Worm (Caenorhabditis elegans) whole organism, L4 larva: ENCODE results near the gene F32D8.13.

ENCODE experiments used
- R02D3.7 ChIP-seq: fragments of 150-350 bp; sonication (generic microtip); optimal IDR thresholded peaks from 3 replicates; lab custom pipeline; 2014; ENCODE audit warnings: missing biosample characterization, missing genetic modification characterization
- T20F7.1 ChIP-seq: fragments of 200-800 bp; sonication (Bioruptor generic); optimal IDR thresholded peaks from 2 replicates; lab custom pipeline; 2018; ENCODE audit warnings: mild to moderate bottlenecking, missing genetic modification characterization, missing compliant biosample characterization
- Y105C5A.15 ChIP-seq: fragments of 200-800 bp; sonication (Bioruptor generic); IDR thresholded peaks from 2 replicates; pipeline ENCODE4 v1.3.6; 2022; ENCODE audit warnings: missing genetic modification characterization, missing compliant biosample characterization
- Y75B8A.6 ChIP-seq: fragments of 200-800 bp; sonication (Bioruptor generic); IDR thresholded peaks from 2 replicates; pipeline ENCODE4 v1.3.6; 2022; ENCODE audit warnings: missing genetic modification reagents, missing genetic modification characterization, missing compliant biosample characterization
- aha-1 ChIP-seq: fragments of 150-350 bp; peaks from one replicate; lab custom pipeline; 2014; ENCODE audit warnings: missing biosample characterization, missing genetic modification characterization
- ama-1 ChIP-seq: fragments of 150-350 bp; optimal IDR thresholded peaks from 2 replicates; lab custom pipeline; 2014; ENCODE audit warnings: inconsistent platforms, mixed read lengths
- arid-1 ChIP-seq: fragments of 200-800 bp; sonication (Bioruptor generic); conservative IDR thresholded peaks from 2 replicates; pipeline ENCODE4 v1.3.6; 2022; ENCODE audit warnings: missing genetic modification reagents, missing genetic modification characterization, missing compliant biosample characterization
- attf-4 ChIP-seq: sonication (generic microtip); optimal IDR thresholded peaks from 3 replicates; lab custom pipeline; 2017; ENCODE audit warnings: missing biosample characterization, missing genetic modification characterization
- ceh-20 ChIP-seq: fragments of 200-800 bp; sonication (Bioruptor generic); IDR thresholded peaks from 2 replicates; pipeline ENCODE4 v1.3.6; 2022; ENCODE audit warnings: missing genetic modification reagents, missing genetic modification characterization, missing compliant biosample characterization
- ceh-32 ChIP-seq: sonication (generic microtip); optimal IDR thresholded peaks from 2 replicates; lab custom pipeline; 2016; ENCODE audit warnings: mild to moderate bottlenecking, missing genetic modification characterization, missing compliant biosample characterization; ENCODE audit not compliant: poor library complexity
- cey-2 ChIP-seq: sonication (generic microtip); optimal IDR thresholded peaks from 3 replicates; lab custom pipeline; 2017; ENCODE audit warnings: missing genetic modification characterization, mild to moderate bottlenecking, missing compliant biosample characterization, antibody characterized with exemption, borderline replicate concordance; ENCODE audit not compliant: insufficient read depth
- ctbp-1 ChIP-seq: fragments of 200-800 bp; sonication (Bioruptor generic); IDR thresholded peaks from 2 replicates; pipeline ENCODE4 v1.3.6; 2022; ENCODE audit warnings: missing genetic modification reagents, missing genetic modification characterization, missing compliant biosample characterization
- daf-16 ChIP-seq, 3 experiments: sonication (generic microtip); optimal IDR thresholded peaks; 2 replicates each; lab custom pipeline; 2016 to 2017; ENCODE audit warnings: missing genetic modification characterization in 3 of 3, missing genetic modification reagents in 3 of 3, mild to moderate bottlenecking in 2 of 3, missing compliant biosample characterization in 2 of 3, missing biosample characterization in 1 of 3, moderate library complexity in 1 of 3
- daf-8 ChIP-seq: fragments of 200-800 bp; sonication (Bioruptor generic); IDR thresholded peaks from 2 replicates; pipeline ENCODE4 v1.3.6; 2022; ENCODE audit warnings: missing genetic modification characterization, missing compliant biosample characterization
- dmd-9 ChIP-seq: fragments of 200-800 bp; sonication (Bioruptor generic); IDR thresholded peaks from 2 replicates; pipeline ENCODE4 v1.3.6; 2022; ENCODE audit warnings: missing genetic modification reagents, missing genetic modification characterization, missing compliant biosample characterization
- dve-1 ChIP-seq: sonication (generic microtip); optimal IDR thresholded peaks from 2 replicates; lab custom pipeline; 2017; ENCODE audit warnings: antibody characterized with exemption, mild to moderate bottlenecking, missing genetic modification characterization, missing compliant biosample characterization; ENCODE audit not compliant: insufficient read depth
- lin-1 ChIP-seq: fragments of 200-800 bp; sonication (Bioruptor generic); IDR thresholded peaks from 2 replicates; pipeline ENCODE4 v1.3.6; 2022; ENCODE audit warnings: missing genetic modification reagents, missing genetic modification characterization, missing compliant biosample characterization
- lin-13 ChIP-seq: fragments of 150-350 bp; optimal IDR thresholded peaks from 2 replicates; lab custom pipeline; 2014; ENCODE audit warnings: missing biosample characterization, missing genetic modification reagents, missing genetic modification characterization
- lin-29 ChIP-seq: fragments of 200-800 bp; sonication (Bioruptor generic); IDR thresholded peaks from 2 replicates; pipeline ENCODE4 v1.3.6; 2022; ENCODE audit warnings: missing genetic modification reagents, missing genetic modification characterization, missing compliant biosample characterization
- lin-38 ChIP-seq: fragments of 200-800 bp; sonication (Bioruptor generic); IDR thresholded peaks from 2 replicates; pipeline ENCODE4 v1.3.6; 2022; ENCODE audit warnings: missing genetic modification reagents, missing genetic modification characterization, missing compliant biosample characterization
- lir-3 ChIP-seq: sonication (generic microtip); optimal IDR thresholded peaks from 2 replicates; lab custom pipeline; 2016; ENCODE audit warnings: mild to moderate bottlenecking, missing genetic modification characterization, missing compliant biosample characterization
- madf-5 ChIP-seq, 2 experiments: fragments of 200-800 bp; sonication (Bioruptor generic); IDR thresholded peaks; 2 replicates each; pipeline ENCODE4 v1.3.6; 2022; ENCODE audit warnings: missing compliant biosample characterization in 2 of 2, missing genetic modification characterization in 2 of 2
- madf-9 ChIP-seq: fragments of 200-800 bp; sonication (Bioruptor generic); conservative IDR thresholded peaks from 2 replicates; pipeline ENCODE4 v1.3.6; 2022; ENCODE audit warnings: missing genetic modification reagents, missing genetic modification characterization, missing compliant biosample characterization
- mdl-1 ChIP-seq, 2 experiments: fragments of 150-350 bp in 1 of 2; sonication (generic microtip) in 1 of 2; optimal IDR thresholded peaks; 2 replicates each; lab custom pipeline; 2014 to 2017; ENCODE audit warnings: missing biosample characterization in 2 of 2, missing genetic modification characterization in 2 of 2
- mdt-29 ChIP-seq: fragments of 200-800 bp; sonication (Bioruptor generic); IDR thresholded peaks from 2 replicates; pipeline ENCODE4 v1.3.6; 2022; ENCODE audit warnings: missing genetic modification reagents, missing genetic modification characterization, missing compliant biosample characterization
- nhr-102 ChIP-seq: sonication (generic microtip); optimal IDR thresholded peaks from 2 replicates; lab custom pipeline; 2016; ENCODE audit warnings: mild to moderate bottlenecking, missing genetic modification characterization, moderate library complexity, missing compliant biosample characterization
- nhr-237 ChIP-seq: sonication (generic microtip); optimal IDR thresholded peaks from 2 replicates; lab custom pipeline; 2017; ENCODE audit warnings: missing biosample characterization, missing genetic modification characterization
- nhr-25 ChIP-seq: sonication (generic microtip); optimal IDR thresholded peaks from 2 replicates; lab custom pipeline; 2017; ENCODE audit warnings: missing genetic modification characterization, mild to moderate bottlenecking, missing compliant biosample characterization, antibody characterized with exemption, moderate library complexity, borderline replicate concordance; ENCODE audit not compliant: insufficient read depth
- nhr-41 ChIP-seq: fragments of 200-800 bp; sonication (Bioruptor generic); IDR thresholded peaks from 2 replicates; pipeline ENCODE4 v1.3.6; 2022; ENCODE audit warnings: missing genetic modification reagents, missing genetic modification characterization, missing compliant biosample characterization
- nhr-6 ChIP-seq: fragments of 150-350 bp; optimal IDR thresholded peaks from 2 replicates; lab custom pipeline; 2014; ENCODE audit warnings: missing biosample characterization, missing genetic modification characterization
- nhr-77 ChIP-seq: fragments of 150-350 bp; optimal IDR thresholded peaks from 2 replicates; lab custom pipeline; 2014; ENCODE audit warnings: missing biosample characterization, missing genetic modification characterization
- pha-4 ChIP-seq, 2 experiments: fragments of 150-350 bp in 1 of 2; fragments of 200-800 bp in 1 of 2; sonication (Bioruptor generic) in 1 of 2; IDR thresholded peaks in 1 of 2; optimal IDR thresholded peaks in 1 of 2; 2 replicates each; pipeline versions ENCODE4 v1.3.6 to Lab custom; 2014 to 2022; ENCODE audit warnings: missing genetic modification characterization in 2 of 2, missing genetic modification reagents in 2 of 2, missing biosample characterization in 1 of 2, missing compliant biosample characterization in 1 of 2
- saeg-2 ChIP-seq: fragments of 200-800 bp; sonication (Bioruptor generic); IDR thresholded peaks from 2 replicates; pipeline ENCODE4 v1.3.6; 2022; ENCODE audit warnings: missing genetic modification reagents, missing genetic modification characterization, missing compliant biosample characterization
- skn-1 ChIP-seq: fragments of 150-350 bp; optimal IDR thresholded peaks from 2 replicates; lab custom pipeline; 2014; ENCODE audit warnings: missing biosample characterization, missing genetic modification characterization
- snpc-4 ChIP-seq: fragments of 150-350 bp; optimal IDR thresholded peaks from 2 replicates; lab custom pipeline; 2014; ENCODE audit warnings: missing biosample characterization, missing genetic modification characterization
- spr-1 ChIP-seq: sonication (generic microtip); optimal IDR thresholded peaks from 2 replicates; lab custom pipeline; 2016; ENCODE audit warnings: mild to moderate bottlenecking, missing genetic modification characterization, missing compliant biosample characterization
- spr-3 ChIP-seq: fragments of 200-800 bp; sonication (Bioruptor generic); optimal IDR thresholded peaks from 2 replicates; lab custom pipeline; 2018; ENCODE audit warnings: mild to moderate bottlenecking, missing genetic modification characterization, missing compliant biosample characterization
- tag-97 ChIP-seq: fragments of 200-800 bp; sonication (Bioruptor generic); IDR thresholded peaks from 2 replicates; pipeline ENCODE4 v1.3.6; 2022; ENCODE audit warnings: missing genetic modification characterization, missing compliant biosample characterization
- tra-1 ChIP-seq: fragments of 200-800 bp; sonication (Bioruptor generic); IDR thresholded peaks from 2 replicates; pipeline ENCODE4 v1.3.6; 2022; ENCODE audit warnings: missing genetic modification reagents, missing genetic modification characterization, missing compliant biosample characterization
- unc-62 ChIP-seq, 3 experiments: fragments of 150-350 bp in 1 of 3; sonication (generic microtip); optimal IDR thresholded peaks in 2 of 3; peaks in 1 of 3; 1 replicate in 1 of 3; 2 replicates in 2 of 3; lab custom pipeline; 2014 to 2017; ENCODE audit warnings: missing biosample characterization in 3 of 3, missing genetic modification characterization in 3 of 3, missing genetic modification reagents in 3 of 3, missing genotype in 1 of 3
- zfp-3 ChIP-seq: fragments of 200-800 bp; sonication (Bioruptor generic); conservative IDR thresholded peaks from 2 replicates; pipeline ENCODE4 v1.3.6; 2022; ENCODE audit warnings: missing genetic modification reagents, missing genetic modification characterization, missing compliant biosample characterization
- ztf-11 ChIP-seq: fragments of 150-350 bp; optimal IDR thresholded peaks from 2 replicates; lab custom pipeline; 2014; ENCODE audit warnings: missing biosample characterization, missing genetic modification characterization

The F32D8.13 gene

ce11 chrV:10890980-10891379 is 5.4 kb downstream of the F32D8.13 start, which contains the start of gene F32D8.12 (continued):
- no peak for TF ChIP-seq saeg-2 (GFP tag; lab: Robert Waterston, UW)
- TF ChIP-seq madf-9 (GFP tag; lab: Robert Waterston, UW), result no peak
- TF ChIP-seq pha-4 (GFP tag; IDR thresholded peaks at IDR 0.05; lab: Robert Waterston, UW), result no peak
- TF ChIP-seq pha-4 (tag; optimal IDR thresholded peaks at IDR 0.05; lab: Kevin White, UChicago), result no peak
- no peak for TF ChIP-seq lin-13
- peak in 1 of 2 experiments; percentile 42 for TF ChIP-seq mdl-1 (tag; optimal IDR thresholded peaks at IDR 0.05; lab: Kevin White, UChicago)
- no peak for TF ChIP-seq dmd-9 (GFP tag; lab: Robert Waterston, UW)
- TF ChIP-seq spr-1 (tag; lab: Kevin White, UChicago), result no peak
- TF ChIP-seq attf-4 (tag; lab: Kevin White, UChicago), result no peak
- TF ChIP-seq aha-1, result peak; percentile 56
- TF ChIP-seq nhr-25 (tag; lab: Kevin White, UChicago), result no peak
- no peak for TF ChIP-seq madf-5 (GFP tag; IDR thresholded peaks at IDR 0.05; lab: Robert Waterston, UW)
- no peak for TF ChIP-seq nhr-6 (tag; lab: Kevin White, UChicago)
- 0 out of 2 replicates have a peak, but pooled peaks have one; percentile 17 for TF ChIP-seq ctbp-1 (GFP tag; lab: Robert Waterston, UW)
- TF ChIP-seq ceh-32 (tag; lab: Kevin White, UChicago), result no peak
- no peak for TF ChIP-seq lin-1 (GFP tag; lab: Robert Waterston, UW)
- TF ChIP-seq cey-2, result no peak
- TF ChIP-seq nhr-237, result no peak
- TF ChIP-seq daf-8, result no peak

- TF ChIP-seq unc-62 (GFP tag; optimal IDR thresholded peaks at IDR 0.05 in 1 of 2; lab: Kevin White, UChicago) (peak in 1 of 2 experiments; percentile 90), unc-62 (tag; optimal IDR thresholded peaks at IDR 0.05; lab: Kevin White, UChicago) (no peak), nhr-41 (GFP tag; lab: Robert Waterston, UW) (no peak)
Measured at ce11 chrV:10889774-10890173, 6.6 kb downstream of the F32D8.13 start.

- TF ChIP-seq Y105C5A.15 (GFP tag; lab: Robert Waterston, UW) (no peak), nhr-77 (no peak), tag-97 (GFP tag; lab: Robert Waterston, UW) (no peak), madf-5 (GFP tag; IDR thresholded peaks at IDR 0.05; lab: Robert Waterston, UW) (no peak)
Measured at ce11 chrV:10889036-10889435, 7.3 kb downstream of the F32D8.13 start, which contains the start of gene F32D8.11. Gene F32D8.11, minus strand, starts transcription at chrV:10889136.

ce11 chrV:10888153-10888552 is 8.2 kb downstream of the F32D8.13 start:
- no peak for TF ChIP-seq arid-1
- TF ChIP-seq daf-16 (GFP tag; optimal IDR thresholded peaks at IDR 0.05; lab: Kevin White, UChicago), result no peak
- TF ChIP-seq daf-16 (tag; optimal IDR thresholded peaks at IDR 0.05; lab: Kevin White, UChicago), result peak; percentile 15
- TF ChIP-seq ama-1 (lab: Kevin White, UChicago), result peak; percentile 52
- no peak for TF ChIP-seq ztf-11 (tag; lab: Kevin White, UChicago)

- TF ChIP-seq nhr-102 (tag; lab: Kevin White, UChicago), result peak; percentile 66
- no peak for TF ChIP-seq tra-1
- TF ChIP-seq snpc-4 (tag; lab: Kevin White, UChicago), result no peak
- TF ChIP-seq ctbp-1 (GFP tag; lab: Robert Waterston, UW), result no peak
- 0 out of 2 replicates have a peak, but pooled peaks have one; percentile 11 for TF ChIP-seq lin-29 (GFP tag; lab: Robert Waterston, UW)
- peak; percentile 17 for TF ChIP-seq spr-3 (GFP tag; lab: Kevin White, UChicago)
- TF ChIP-seq lin-13, result no peak
- no peak for TF ChIP-seq daf-16 (GFP tag; optimal IDR thresholded peaks at IDR 0.05; lab: Kevin White, UChicago)
- TF ChIP-seq daf-16 (tag; optimal IDR thresholded peaks at IDR 0.05; lab: Kevin White, UChicago), result peak; percentile 27
- no peak for TF ChIP-seq lir-3
- peak; percentile 36; the same call in 1 of the 2 replicates for TF ChIP-seq lin-38 (GFP tag; lab: Robert Waterston, UW)
- TF ChIP-seq T20F7.1 (GFP tag; lab: Kevin White, UChicago), result peak; percentile 31
- TF ChIP-seq ceh-20 (GFP tag; lab: Robert Waterston, UW), result peak; percentile 64; the same call in 1 of the 2 replicates
- TF ChIP-seq dve-1, result peak; percentile 54
- TF ChIP-seq mdt-29, result no peak
- TF ChIP-seq zfp-3 (GFP tag; lab: Robert Waterston, UW), result peak; percentile 48; the same call in 1 of the 2 replicates
- peak in 1 of 2 experiments; percentile 68; a peak in 1 of 4 replicates for TF ChIP-seq madf-5 (GFP tag; IDR thresholded peaks at IDR 0.05; lab: Robert Waterston, UW)
- TF ChIP-seq Y75B8A.6 (GFP tag; lab: Robert Waterston, UW), result peak; percentile 61; the same call in 1 of the 2 replicates
- TF ChIP-seq skn-1 (tag; lab: Kevin White, UChicago), result no peak
- TF ChIP-seq R02D3.7 (tag; lab: Kevin White, UChicago), result no peak
Measured at ce11 chrV:10887564-10887963, 8.8 kb downstream of the F32D8.13 start.
